Worm (Caenorhabditis elegans): Measurements from ENCODE around the gene elo-8.

The elo-8 gene

DNA sequence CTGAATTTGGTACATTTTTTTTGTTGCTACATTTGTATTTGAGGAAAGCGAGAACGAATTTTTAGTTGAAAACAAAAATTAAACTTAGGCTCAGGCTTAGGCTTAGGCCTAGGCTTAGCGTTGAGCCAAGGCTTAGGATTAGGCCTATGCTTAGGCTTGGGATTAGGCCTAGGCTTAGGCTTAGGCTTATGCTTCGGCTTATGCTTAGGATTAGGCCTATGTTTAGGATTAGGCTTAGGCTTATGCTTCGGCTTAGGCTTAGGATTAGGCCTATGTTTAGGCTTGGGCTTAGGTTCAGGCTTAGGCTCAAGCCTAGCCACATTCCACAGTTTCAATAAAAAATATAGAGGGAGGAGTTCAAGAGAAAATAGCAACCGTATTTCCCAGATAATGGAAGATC, 24.0 kb downstream of the elo-8 start:
- TF ChIP-seq pes-1 (GFP tag; IDR thresholded peaks at IDR 0.05) (0 out of 2 replicates have a peak, but pooled peaks have one; percentile 25), ceh-13 (GFP tag; optimal IDR thresholded peaks at IDR 0.05) (no peak), ceh-36 (tag; optimal IDR thresholded peaks at IDR 0.05) (peak; percentile 94)

DNA sequence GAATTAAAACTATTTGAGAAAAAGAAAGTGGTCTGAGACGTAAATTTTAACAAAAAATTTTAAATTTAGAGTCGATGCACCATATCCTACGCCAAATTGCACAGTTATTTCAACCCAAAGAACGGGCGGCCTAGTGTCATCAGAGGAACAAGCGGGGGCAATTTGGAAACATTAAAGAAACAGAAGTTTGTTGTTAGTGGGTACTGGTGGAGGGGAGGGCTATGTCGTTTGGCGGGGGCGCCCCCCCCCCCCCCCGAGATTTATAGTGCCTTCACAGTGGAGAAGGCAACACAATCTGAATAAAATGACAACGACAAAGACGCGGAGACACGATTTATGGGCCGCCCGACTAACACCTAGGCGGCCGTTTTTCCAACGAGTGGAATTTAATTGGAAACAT, 25.0 kb downstream of the elo-8 start:
- no peak for TF ChIP-seq scrt-1 (GFP tag; IDR thresholded peaks at IDR 0.05)
- TF ChIP-seq tra-4 (tag; optimal IDR thresholded peaks at IDR 0.05) = no peak
- TF ChIP-seq tbx-11 (GFP tag; IDR thresholded peaks at IDR 0.05) = no peak
- 0 out of 2 replicates have a peak, but pooled peaks have one; percentile 49 for TF ChIP-seq sea-1 (GFP tag; conservative IDR thresholded peaks at IDR 0.05)

DNA sequence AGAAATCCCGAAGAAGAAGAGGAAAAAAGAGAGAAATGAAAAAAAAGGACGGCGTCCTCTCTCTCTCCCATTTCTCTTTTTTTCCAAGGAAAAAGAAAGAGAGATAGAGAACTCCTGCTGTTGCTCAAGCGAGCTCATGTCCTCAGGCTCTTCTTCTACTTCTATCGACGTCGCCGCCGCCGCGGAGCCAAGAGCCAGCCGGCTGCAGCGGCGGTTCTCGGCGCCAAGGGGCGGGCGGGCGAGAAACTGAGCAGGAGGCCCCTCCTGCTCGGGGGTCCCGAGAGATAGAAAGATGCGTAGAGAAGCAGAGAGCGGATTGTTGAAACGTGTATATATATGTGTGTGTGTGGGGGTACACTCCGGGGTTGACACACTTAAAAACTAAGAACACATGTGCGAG, 28.9 kb downstream of the elo-8 start:
- TF ChIP-seq tra-4 (tag; optimal IDR thresholded peaks at IDR 0.05) (no peak), pes-1 (GFP tag; IDR thresholded peaks at IDR 0.05) (peak; percentile 9; the same call in 1 of the 2 replicates), hmg-4 (GFP tag; optimal IDR thresholded peaks at IDR 0.05) (no peak), tbx-37 (GFP tag; conservative IDR thresholded peaks at IDR 0.05) (no peak), scrt-1 (GFP tag; IDR thresholded peaks at IDR 0.05) (no peak), aly-1 (tag; optimal IDR thresholded peaks at IDR 0.05) (no peak)

DNA sequence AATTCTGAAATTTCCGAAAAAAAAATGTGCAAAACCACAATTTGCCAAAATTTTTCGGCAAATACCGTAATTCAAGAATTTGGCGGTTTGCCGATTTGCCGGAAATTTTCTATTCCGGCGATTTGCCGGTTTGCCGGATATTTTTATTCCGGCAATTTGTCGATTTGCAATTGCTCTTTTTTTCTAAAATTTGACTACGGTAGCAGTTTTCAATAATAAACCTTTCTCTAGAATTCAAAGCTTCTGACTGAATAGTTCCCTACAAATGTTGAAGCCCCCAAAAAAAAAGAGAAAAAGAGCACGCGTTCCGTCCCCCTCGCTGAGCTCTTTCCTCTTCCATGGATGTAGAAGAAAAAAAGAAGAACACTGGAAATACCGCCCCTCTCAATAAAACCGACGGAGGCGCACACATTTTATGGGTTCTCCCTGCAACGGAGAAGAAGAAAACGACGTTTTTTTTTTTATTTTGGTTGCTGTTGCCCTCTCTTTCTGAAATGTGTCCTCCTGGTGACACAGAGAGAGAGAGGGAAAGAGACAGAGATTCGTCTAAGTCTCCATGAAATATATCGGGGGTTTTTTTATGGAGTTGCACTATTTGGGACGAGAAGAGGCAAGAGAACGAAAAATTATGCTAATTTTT, 30.9 kb downstream of the elo-8 start:
- TF ChIP-seq ama-1 (optimal IDR thresholded peaks at IDR 0.05) (no peak), ceh-13 (GFP tag; optimal IDR thresholded peaks at IDR 0.05) (no peak), ceh-36 (tag; optimal IDR thresholded peaks at IDR 0.05) (no peak), tra-4 (tag; optimal IDR thresholded peaks at IDR 0.05) (no peak), B0310.2 (tag; optimal IDR thresholded peaks at IDR 0.05) (no peak), aly-1 (tag; optimal IDR thresholded peaks at IDR 0.05) (no peak)

- TF ChIP-seq sea-1 (GFP tag; conservative IDR thresholded peaks at IDR 0.05) = no peak
- no peak for TF ChIP-seq ama-1 (optimal IDR thresholded peaks at IDR 0.05)
- no peak for TF ChIP-seq ceh-36 (tag; optimal IDR thresholded peaks at IDR 0.05)
Measured at ce11 chrIII:11197327-11197726, 34.5 kb downstream of the elo-8 start.

DNA sequence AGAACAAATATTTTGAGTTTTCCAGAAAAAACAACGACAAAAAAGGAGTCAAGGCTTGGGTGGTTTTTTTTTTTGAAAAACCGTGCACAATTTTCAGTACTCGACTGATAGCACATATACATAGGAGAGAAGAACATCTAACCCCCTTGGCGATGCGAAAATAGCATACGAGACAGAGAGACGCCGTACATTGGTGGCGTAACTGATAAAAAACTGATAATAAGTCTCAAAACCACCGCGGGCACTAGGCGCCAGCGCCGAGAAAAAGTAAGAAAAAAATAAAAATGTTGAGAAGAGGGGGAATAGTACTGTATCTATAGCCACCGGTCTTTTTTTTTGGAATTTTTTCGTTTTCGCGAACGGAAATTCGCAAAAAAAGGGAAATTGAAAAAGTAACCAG, 36.3 kb downstream of the elo-8 start:
- no peak for TF ChIP-seq tbx-37 (GFP tag; conservative IDR thresholded peaks at IDR 0.05)
- no peak for TF ChIP-seq ets-7 (tag; optimal IDR thresholded peaks at IDR 0.05)
- no peak for TF ChIP-seq hnd-1 (tag; optimal IDR thresholded peaks at IDR 0.05)
- no peak for TF ChIP-seq tbx-11 (GFP tag; IDR thresholded peaks at IDR 0.05)
- no peak for TF ChIP-seq F13C5.2 (tag; optimal IDR thresholded peaks at IDR 0.05)
- TF ChIP-seq flt-1 (GFP tag; IDR thresholded peaks at IDR 0.05) = no peak
- no peak for TF ChIP-seq sea-1 (GFP tag; conservative IDR thresholded peaks at IDR 0.05)
- TF ChIP-seq tra-4 (tag; optimal IDR thresholded peaks at IDR 0.05) = no peak
- no peak for TF ChIP-seq B0310.2 (tag; optimal IDR thresholded peaks at IDR 0.05)
- no peak for TF ChIP-seq ceh-13 (GFP tag; optimal IDR thresholded peaks at IDR 0.05)
- no peak for TF ChIP-seq hmbx-1 (tag; optimal IDR thresholded peaks at IDR 0.05)
- TF ChIP-seq ceh-36 (tag; optimal IDR thresholded peaks at IDR 0.05) = no peak
- no peak for TF ChIP-seq ama-1 (optimal IDR thresholded peaks at IDR 0.05)
- no peak for TF ChIP-seq hmg-4 (GFP tag; optimal IDR thresholded peaks at IDR 0.05)
- TF ChIP-seq scrt-1 (GFP tag; IDR thresholded peaks at IDR 0.05) = no peak
- no peak for TF ChIP-seq pes-1 (GFP tag; IDR thresholded peaks at IDR 0.05)

DNA sequence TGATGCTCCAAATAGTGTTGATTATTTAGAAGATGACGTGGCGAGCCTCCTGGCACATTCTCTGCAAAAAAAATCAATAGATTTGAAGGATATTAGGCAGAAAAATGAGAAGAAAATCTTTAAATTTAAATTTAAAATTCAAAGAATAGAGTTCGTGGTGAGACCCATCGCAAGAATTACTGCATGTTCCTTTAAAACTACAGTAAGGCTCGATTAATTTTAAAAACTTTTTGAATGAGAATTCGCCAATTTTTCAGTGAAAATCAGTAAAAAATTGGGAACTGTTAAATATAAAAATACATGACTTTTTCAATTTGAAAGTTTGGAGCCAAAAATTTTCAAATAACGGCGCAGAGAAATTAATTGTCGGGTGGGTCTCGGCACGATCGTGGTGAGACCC, 36.7 kb downstream of the elo-8 start, which contains the start of gene tra-1:
tra-1 (minus strand) TSS at position 62 of the 400 bp plus-strand sequence.
- TF ChIP-seq tra-4 (tag; optimal IDR thresholded peaks at IDR 0.05) (no peak), pes-1 (GFP tag; IDR thresholded peaks at IDR 0.05) (no peak), ceh-13 (GFP tag; optimal IDR thresholded peaks at IDR 0.05) (no peak), aly-1 (tag; optimal IDR thresholded peaks at IDR 0.05) (no peak), F13C5.2 (tag; optimal IDR thresholded peaks at IDR 0.05) (no peak), flt-1 (GFP tag; IDR thresholded peaks at IDR 0.05) (no peak), hmg-4 (GFP tag; optimal IDR thresholded peaks at IDR 0.05) (no peak), ama-1 (optimal IDR thresholded peaks at IDR 0.05) (no peak), ets-7 (tag; optimal IDR thresholded peaks at IDR 0.05) (no peak), scrt-1 (GFP tag; IDR thresholded peaks at IDR 0.05) (no peak), hnd-1 (tag; optimal IDR thresholded peaks at IDR 0.05) (no peak), sea-1 (GFP tag; conservative IDR thresholded peaks at IDR 0.05) (no peak), B0310.2 (tag; optimal IDR thresholded peaks at IDR 0.05) (no peak), tbx-11 (GFP tag; IDR thresholded peaks at IDR 0.05) (no peak), ceh-36 (tag; optimal IDR thresholded peaks at IDR 0.05) (no peak), hmbx-1 (tag; optimal IDR thresholded peaks at IDR 0.05) (no peak)

- no peak for TF ChIP-seq flt-1 (GFP tag; IDR thresholded peaks at IDR 0.05)
- no peak for TF ChIP-seq hnd-1 (tag; optimal IDR thresholded peaks at IDR 0.05)
- no peak for TF ChIP-seq F13C5.2 (tag; optimal IDR thresholded peaks at IDR 0.05)
- TF ChIP-seq ceh-36 (tag; optimal IDR thresholded peaks at IDR 0.05) = peak; percentile 85
Measured at ce11 chrIII:11194123-11194522, 37.7 kb downstream of the elo-8 start.

- TF ChIP-seq ceh-36 (tag; optimal IDR thresholded peaks at IDR 0.05) (no peak), hmbx-1 (tag; optimal IDR thresholded peaks at IDR 0.05) (no peak), tbx-11 (GFP tag; IDR thresholded peaks at IDR 0.05) (no peak), sea-1 (GFP tag; conservative IDR thresholded peaks at IDR 0.05) (no peak), ama-1 (optimal IDR thresholded peaks at IDR 0.05) (no peak), aly-1 (tag; optimal IDR thresholded peaks at IDR 0.05) (no peak)
Measured at ce11 chrIII:11193251-11193650, 38.6 kb downstream of the elo-8 start.

Measured in whole organism, early embryonic.